Fruit fly (Drosophila melanogaster) whole organism, embryonic: ENCODE results near the gene Phae1.

ENCODE experiments used
- Blimp-1 ChIP-seq: fragments of 200-800 bp; sonication (Bioruptor generic); optimal IDR thresholded peaks from 3 replicates; lab custom pipeline; 2018; ENCODE audit warnings: missing biosample characterization, missing genetic modification characterization, mild to moderate bottlenecking, moderate library complexity, missing genetic modification reagents
- CG10654 ChIP-seq: fragments of 200-800 bp; sonication (Bioruptor generic); optimal IDR thresholded peaks from 2 replicates; lab custom pipeline; 2016; ENCODE audit warnings: missing biosample characterization, missing genetic modification characterization
- CG10979 ChIP-seq: fragments of 200-800 bp; sonication (Bioruptor generic); optimal IDR thresholded peaks from 2 replicates; lab custom pipeline; 2018; ENCODE audit warnings: missing biosample characterization, mild to moderate bottlenecking, missing genetic modification characterization, moderate library complexity
- CG13775 ChIP-seq: fragments of 200-800 bp; sonication (Bioruptor generic); optimal IDR thresholded peaks from 3 replicates; lab custom pipeline; 2017; ENCODE audit warnings: missing biosample characterization, mild to moderate bottlenecking, missing genetic modification characterization
- CG14667 ChIP-seq: fragments of 200-800 bp; sonication (Bioruptor generic); IDR thresholded peaks from 2 replicates; pipeline ENCODE4 v1.3.6; 2022; ENCODE audit warnings: missing biosample characterization, missing genetic modification characterization
- CG1603 ChIP-seq: fragments of 200-800 bp; sonication (Bioruptor generic); optimal IDR thresholded peaks from 2 replicates; lab custom pipeline; 2019; ENCODE audit warnings: missing biosample characterization, mild to moderate bottlenecking, missing genetic modification characterization, moderate library complexity
- CG17912 ChIP-seq: fragments of 200-800 bp; sonication (Bioruptor generic); optimal IDR thresholded peaks from 2 replicates; lab custom pipeline; 2018; ENCODE audit warnings: missing biosample characterization, mild to moderate bottlenecking, missing genetic modification characterization
- CG18011 ChIP-seq: fragments of 200-800 bp; sonication (Bioruptor generic); optimal IDR thresholded peaks from 2 replicates; lab custom pipeline; 2017; ENCODE audit warnings: missing biosample characterization, missing genetic modification characterization, mild to moderate bottlenecking, moderate library complexity, missing genotype
- CG18599 ChIP-seq: fragments of 200-800 bp; sonication (Bioruptor generic); optimal IDR thresholded peaks from 3 replicates; lab custom pipeline; 2017; ENCODE audit warnings: missing biosample characterization, missing genetic modification characterization, mild to moderate bottlenecking, moderate library complexity, missing genetic modification reagents
- CG2712 ChIP-seq: fragments of 200-800 bp; optimal IDR thresholded peaks from 3 replicates; lab custom pipeline; 2019; ENCODE audit warnings: missing biosample characterization, mild to moderate bottlenecking, missing genetic modification characterization, moderate library complexity
- CG32767 ChIP-seq: fragments of 200-800 bp; sonication (Bioruptor generic); IDR thresholded peaks from 2 replicates; pipeline ENCODE4 v1.3.6; 2022; ENCODE audit warnings: missing biosample characterization, missing genetic modification characterization
- CG4707 ChIP-seq: fragments of 200-800 bp; sonication (Bioruptor generic); optimal IDR thresholded peaks from 2 replicates; lab custom pipeline; 2018; ENCODE audit warnings: missing biosample characterization, mild to moderate bottlenecking, missing genetic modification characterization, moderate library complexity
- CG4820 ChIP-seq: fragments of 200-800 bp; sonication (Bioruptor generic); optimal IDR thresholded peaks from 3 replicates; lab custom pipeline; 2016; ENCODE audit warnings: missing biosample characterization, missing genetic modification characterization
- CG8281 ChIP-seq: fragments of 200-800 bp; sonication (Bioruptor generic); optimal IDR thresholded peaks from 2 replicates; lab custom pipeline; 2018; ENCODE audit warnings: missing biosample characterization, mild to moderate bottlenecking, missing genetic modification characterization, moderate library complexity
- CG8388 ChIP-seq: fragments of 200-800 bp; sonication (Bioruptor generic); optimal IDR thresholded peaks from 2 replicates; lab custom pipeline; 2019; ENCODE audit warnings: missing biosample characterization, mild to moderate bottlenecking, missing genetic modification characterization, moderate library complexity
- CG8924 ChIP-seq: fragments of 200-800 bp; optimal IDR thresholded peaks from 3 replicates; lab custom pipeline; 2019; ENCODE audit warnings: missing biosample characterization, mild to moderate bottlenecking, missing genetic modification characterization, moderate library complexity
- CG9797 ChIP-seq: fragments of 200-800 bp; sonication (Bioruptor generic); optimal IDR thresholded peaks from 3 replicates; lab custom pipeline; 2018; ENCODE audit warnings: missing biosample characterization, mild to moderate bottlenecking, missing genetic modification characterization
- CTCF ChIP-seq: fragments of 200-800 bp; sonication (Bioruptor generic); optimal IDR thresholded peaks from 2 replicates; lab custom pipeline; 2017; ENCODE audit warnings: missing biosample characterization, mild to moderate bottlenecking, missing genetic modification characterization, moderate library complexity
- CkIIα-i1 ChIP-seq: fragments of 200-800 bp; sonication (Bioruptor generic); IDR thresholded peaks from 2 replicates; pipeline ENCODE4 v1.3.6; 2022; ENCODE audit warnings: missing biosample characterization, missing genetic modification characterization
- Fer1 ChIP-seq: fragments of 200-800 bp; sonication (Bioruptor generic); optimal IDR thresholded peaks from 2 replicates; lab custom pipeline; 2017; ENCODE audit warnings: missing biosample characterization, mild to moderate bottlenecking, missing genetic modification characterization
- HLH4C ChIP-seq: fragments of 200-800 bp; sonication (Bioruptor generic); IDR thresholded peaks from 3 replicates; pipeline ENCODE4 v1.3.6; 2022; ENCODE audit warnings: missing biosample characterization, missing genetic modification characterization; ENCODE audit not compliant: partially characterized antibody
- Mad ChIP-seq: fragments of 200-800 bp; sonication (Bioruptor generic); optimal IDR thresholded peaks from 2 replicates; lab custom pipeline; 2016; ENCODE audit warnings: missing biosample characterization, missing genetic modification characterization
- Optix ChIP-seq: fragments of 200-800 bp; sonication (Bioruptor generic); IDR thresholded peaks from 3 replicates; pipeline ENCODE4 v1.3.6; 2022; ENCODE audit warnings: missing biosample characterization, missing genetic modification characterization
- Poxn ChIP-seq: fragments of 200-800 bp; sonication (Bioruptor generic); IDR thresholded peaks from 2 replicates; pipeline ENCODE4 v1.3.6; 2022; ENCODE audit warnings: missing biosample characterization, missing genetic modification characterization
- Ravus ChIP-seq: fragments of 200-800 bp; sonication (Bioruptor generic); IDR thresholded peaks from 2 replicates; pipeline ENCODE4 v1.3.6; 2022; ENCODE audit warnings: missing biosample characterization, missing genetic modification characterization
- Rx ChIP-seq: fragments of 200-800 bp; sonication (Bioruptor generic); IDR thresholded peaks from 2 replicates; pipeline ENCODE4 v1.3.6; 2022; ENCODE audit warnings: missing biosample characterization, missing genetic modification characterization
- Trl ChIP-seq, 3 experiments: fragments of >200 bp in 2 of 3; fragments of 200-800 bp in 1 of 3; sonication (Bioruptor generic) in 1 of 3; optimal IDR thresholded peaks; 2 replicates in 1 of 3; 3 replicates in 2 of 3; lab custom pipeline; 2016 to 2017; ENCODE audit warnings: missing biosample characterization in 1 of 3, missing genetic modification characterization in 1 of 3
- al ChIP-seq: fragments of 200-800 bp; sonication (Bioruptor generic); IDR thresholded peaks from 2 replicates; pipeline ENCODE4 v1.3.6; 2022; ENCODE audit warnings: missing biosample characterization, missing genetic modification characterization
- aop ChIP-seq: fragments of 200-800 bp; sonication (Bioruptor generic); IDR thresholded peaks from 2 replicates; pipeline ENCODE4 v1.3.6; 2022; ENCODE audit warnings: missing biosample characterization, missing genetic modification characterization
- btn ChIP-seq: fragments of 200-800 bp; sonication (Bioruptor generic); optimal IDR thresholded peaks from 2 replicates; lab custom pipeline; 2016; ENCODE audit warnings: missing biosample characterization, missing genetic modification characterization
- chif ChIP-seq, 2 experiments: fragments of 200-800 bp; sonication (Bioruptor generic); optimal IDR thresholded peaks; 3 replicates each; lab custom pipeline; 2016; ENCODE audit warnings: missing biosample characterization in 2 of 2, missing genetic modification characterization in 2 of 2
- crc ChIP-seq: fragments of 200-800 bp; sonication (Bioruptor generic); optimal IDR thresholded peaks from 2 replicates; lab custom pipeline; 2016; ENCODE audit warnings: missing biosample characterization, missing genetic modification characterization
- crp ChIP-seq, 2 experiments: fragments of 200-800 bp; sonication (Bioruptor generic); optimal IDR thresholded peaks; 2 replicates in 1 of 2; 3 replicates in 1 of 2; lab custom pipeline; 2017; ENCODE audit warnings: missing biosample characterization in 2 of 2, missing genetic modification characterization in 2 of 2, mild to moderate bottlenecking in 1 of 2, moderate library complexity in 1 of 2
- cwo ChIP-seq: fragments of 200-800 bp; sonication (Bioruptor generic); optimal IDR thresholded peaks from 3 replicates; lab custom pipeline; 2017; ENCODE audit warnings: missing biosample characterization, missing genetic modification characterization, mild to moderate bottlenecking, moderate library complexity, missing genetic modification reagents
- fd102C ChIP-seq: fragments of 200-800 bp; sonication (Bioruptor generic); optimal IDR thresholded peaks from 2 replicates; lab custom pipeline; 2018; ENCODE audit warnings: missing biosample characterization, mild to moderate bottlenecking, missing genetic modification characterization, moderate library complexity
- ftz-f1 ChIP-seq: fragments of 200-800 bp; sonication (Bioruptor generic); optimal IDR thresholded peaks from 2 replicates; lab custom pipeline; 2016; ENCODE audit warnings: missing biosample characterization, missing genetic modification characterization
- grn ChIP-seq: fragments of 200-800 bp; sonication (Bioruptor generic); optimal IDR thresholded peaks from 3 replicates; lab custom pipeline; 2017; ENCODE audit warnings: missing biosample characterization, missing genetic modification characterization
- gsb ChIP-seq: fragments of 200-800 bp; sonication (Bioruptor generic); IDR thresholded peaks from 2 replicates; pipeline ENCODE4 v1.3.6; 2022; ENCODE audit warnings: missing biosample characterization, missing genetic modification characterization
- insv ChIP-seq, 2 experiments: fragments of 200-800 bp; sonication (Bioruptor generic); optimal IDR thresholded peaks; 3 replicates each; lab custom pipeline; 2016 to 2018; ENCODE audit warnings: missing biosample characterization in 2 of 2, missing genetic modification characterization in 2 of 2
- ken ChIP-seq: fragments of 200-800 bp; sonication (Bioruptor generic); IDR thresholded peaks from 3 replicates; pipeline ENCODE4 v1.3.6; 2022; ENCODE audit warnings: missing biosample characterization, missing genetic modification characterization
- nom ChIP-seq: fragments of 200-800 bp; sonication (Bioruptor generic); optimal IDR thresholded peaks from 2 replicates; lab custom pipeline; 2017; ENCODE audit warnings: missing biosample characterization, missing genetic modification characterization, mild to moderate bottlenecking, moderate library complexity, missing genetic modification reagents
- onecut ChIP-seq: fragments of 200-800 bp; sonication (Bioruptor generic); IDR thresholded peaks from 2 replicates; pipeline ENCODE4 v1.3.6; 2022; ENCODE audit warnings: missing biosample characterization, missing genetic modification characterization
- pros ChIP-seq: fragments of 200-800 bp; sonication (Bioruptor generic); optimal IDR thresholded peaks from 3 replicates; lab custom pipeline; 2019; ENCODE audit warnings: missing biosample characterization, mild to moderate bottlenecking, missing genetic modification characterization, moderate library complexity
- sd ChIP-seq: fragments of 200-800 bp; sonication (Bioruptor generic); optimal IDR thresholded peaks from 3 replicates; lab custom pipeline; 2018; ENCODE audit warnings: missing biosample characterization, mild to moderate bottlenecking, missing genetic modification characterization, moderate library complexity
- sens ChIP-seq: fragments of 200-800 bp; sonication (Bioruptor generic); peaks from one replicate; lab custom pipeline; 2016; ENCODE audit warnings: missing biosample characterization, missing genetic modification characterization
- sob ChIP-seq: fragments of 200-800 bp; sonication (Bioruptor generic); IDR thresholded peaks from 2 replicates; pipeline ENCODE4 v1.3.6; 2022; ENCODE audit warnings: missing biosample characterization, missing genetic modification characterization
- stwl ChIP-seq: fragments of 200-800 bp; sonication (Bioruptor generic); optimal IDR thresholded peaks from 3 replicates; lab custom pipeline; 2018; ENCODE audit warnings: missing biosample characterization, mild to moderate bottlenecking, missing genetic modification characterization, moderate library complexity
- wor ChIP-seq: fragments of 200-800 bp; sonication (Bioruptor generic); IDR thresholded peaks from 2 replicates; pipeline ENCODE4 v1.3.6; 2022; ENCODE audit warnings: missing biosample characterization, missing genetic modification characterization
- zf30C ChIP-seq: fragments of 200-800 bp; sonication (Bioruptor generic); optimal IDR thresholded peaks from 3 replicates; lab custom pipeline; 2018; ENCODE audit warnings: missing biosample characterization, mild to moderate bottlenecking, missing genetic modification characterization

The Phae1 gene

dm6 chr2L:12065683-12066386, 43.4 kb upstream of the Phae1 start (continued):
- TF ChIP-seq CG18011 (GFP tag; lab: Kevin White, UChicago) (no peak), Ravus (no peak), crc (GFP tag; lab: Kevin White, UChicago) (no peak), CG10654 (GFP tag; lab: Kevin White, UChicago) (no peak), sens (GFP tag; lab: Kevin White, UChicago) (peak; percentile 75), pros (GFP tag; lab: Kevin White, UChicago) (no peak), CTCF (no peak), al (GFP tag; lab: Robert Waterston, UW) (no peak), CG4707 (GFP tag; lab: Kevin White, UChicago) (no peak), CG14667 (GFP tag; lab: Robert Waterston, UW) (no peak), btn (no peak), CG9797 (no peak), fd102C (GFP tag; lab: Kevin White, UChicago) (no peak), stwl (tag; lab: Kevin White, UChicago) (no peak), CG13775 (GFP tag; lab: Kevin White, UChicago) (peak; percentile 12), Mad (GFP tag; lab: Kevin White, UChicago) (no peak), Poxn (no peak), CkIIα-i1 (GFP tag; lab: Robert Waterston, UW) (no peak), onecut (GFP tag; lab: Robert Waterston, UW) (no peak), zf30C (no peak), CG32767 (no peak), chif (GFP tag; optimal IDR thresholded peaks at IDR 0.05; lab: Kevin White, UChicago) (no peak), sob (GFP tag; lab: Robert Waterston, UW) (no peak), cwo (GFP tag; lab: Kevin White, UChicago) (no peak), CG4820 (no peak), Optix (GFP tag; lab: Robert Waterston, UW) (no peak), CG8924 (tag; lab: Kevin White, UChicago) (peak; percentile 53), aop (no peak), grn (GFP tag; lab: Kevin White, UChicago) (no peak), CG17912 (GFP tag; lab: Kevin White, UChicago) (no peak)
- TF ChIP-seq, all 482 proteins: peak for 83

- TF ChIP-seq Blimp-1 (GFP tag; lab: Kevin White, UChicago) (peak; percentile 53), nom (peak; percentile 55), crp (GFP tag; optimal IDR thresholded peaks at IDR 0.05; lab: Kevin White, UChicago) (no peak), onecut (GFP tag; lab: Robert Waterston, UW) (no peak), Fer1 (GFP tag; lab: Kevin White, UChicago) (no peak), HLH4C (no peak), Trl (optimal IDR thresholded peaks at IDR 0.05; lab: Kevin White, UChicago) (peak in 1 of 2 experiments; percentile 11), Trl (GFP tag; optimal IDR thresholded peaks at IDR 0.05; lab: Kevin White, UChicago) (no peak), Rx (no peak)
Observed at dm6 chr2L:12066617-12067251, 42.5 kb upstream of the Phae1 start, which contains the start of gene firl. Gene firl (minus strand): TSS chr2L:12066775.

dm6 chr2L:12075850-12076249, 33.4 kb upstream of the Phae1 start, which contains the start of gene CG14947:
Gene CG14947 (plus strand): TSS chr2L:12076100.
- TF ChIP-seq wor (GFP tag; lab: Robert Waterston, UW) (no peak), zf30C (no peak), insv (GFP tag; optimal IDR thresholded peaks at IDR 0.05; lab: Kevin White, UChicago) (no peak), CG8388 (GFP tag; lab: Kevin White, UChicago) (no peak), CG1603 (no peak), gsb (GFP tag; lab: Robert Waterston, UW) (0 out of 2 replicates have a peak, but pooled peaks have one; percentile 27), CG8281 (tag; lab: Kevin White, UChicago) (no peak), CG10979 (tag; lab: Kevin White, UChicago) (peak; percentile 23), CG2712 (tag; lab: Kevin White, UChicago) (peak; percentile 15), ken (no peak), sd (no peak), ftz-f1 (no peak), CG18599 (GFP tag; lab: Kevin White, UChicago) (no peak)
